Worm (Caenorhabditis elegans): ENCODE results near the gene C14C11.7.

DNA sequence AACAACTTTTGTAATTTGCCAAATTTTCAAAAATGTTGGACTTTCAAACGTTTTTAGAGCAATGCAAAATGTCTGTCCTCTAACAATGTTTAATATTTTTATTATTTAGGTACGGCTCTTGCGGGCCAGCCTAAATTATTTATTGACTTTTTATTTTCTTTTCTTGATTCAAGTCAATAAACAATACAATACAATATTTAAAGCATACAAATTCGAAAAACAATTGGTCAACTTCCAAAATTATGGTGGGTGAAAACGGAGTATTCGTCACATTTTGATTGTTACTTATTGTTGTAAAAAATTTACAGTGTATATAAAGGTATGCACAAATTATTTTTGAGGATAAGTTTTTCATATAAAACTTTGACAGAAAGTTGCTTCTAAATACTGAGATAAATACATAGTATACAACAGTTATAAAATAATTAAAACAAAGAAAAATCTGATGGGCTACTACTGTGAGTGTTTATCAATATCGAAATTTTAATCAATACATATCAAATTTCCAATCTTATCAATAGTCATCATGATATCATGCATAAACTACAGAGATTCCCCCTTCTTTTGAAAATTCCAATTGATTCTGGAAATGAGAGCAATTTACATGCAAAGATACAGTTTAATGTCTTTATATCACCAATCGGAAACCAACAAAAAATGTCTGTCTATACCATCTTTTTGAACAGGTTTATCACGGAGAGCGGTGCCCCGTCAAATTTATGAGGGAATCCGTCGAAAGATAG lies 25.9 kb upstream of the C14C11.7 start, which contains the start of gene F25B4.8:
- no peak for TF ChIP-seq nhr-12 (tag; optimal IDR thresholded peaks at IDR 0.05)
- no peak for TF ChIP-seq unc-39 (tag; optimal IDR thresholded peaks at IDR 0.05)
- TF ChIP-seq ZK546.5 (tag; optimal IDR thresholded peaks at IDR 0.05) = no peak
- no peak for TF ChIP-seq R02D3.7 (tag; optimal IDR thresholded peaks at IDR 0.05)

Measured in whole organism, L2 larva.